Fruit fly (Drosophila melanogaster) whole organism, adult: Measurements from ENCODE around the gene bma.
A peak's percentile ranks its signal among the peaks of the same experiment; 100 is the strongest.

Source experiments
- CG11617 ChIP-seq: fragments of 200-800 bp; sonication (Bioruptor generic); optimal IDR thresholded peaks from 2 replicates; lab custom pipeline; 2017; ENCODE audit warnings: mild to moderate bottlenecking, missing biosample characterization, missing genetic modification reagents, missing genetic modification characterization
- CG12768 ChIP-seq: fragments of 200-800 bp; sonication (Bioruptor generic); optimal IDR thresholded peaks from 2 replicates; lab custom pipeline; 2017; ENCODE audit warnings: missing biosample characterization, missing genetic modification characterization, mild to moderate bottlenecking, moderate library complexity, missing genetic modification reagents
- CG14711 ChIP-seq: fragments of 200-800 bp; sonication (Bioruptor generic); optimal IDR thresholded peaks from 2 replicates; lab custom pipeline; 2018; ENCODE audit warnings: missing biosample characterization, mild to moderate bottlenecking, missing genetic modification characterization, moderate library complexity
- CG1620 ChIP-seq: fragments of 200-800 bp; sonication (Bioruptor generic); optimal IDR thresholded peaks from 2 replicates; lab custom pipeline; 2016; ENCODE audit warnings: missing biosample characterization, missing genetic modification characterization
- CG33017 ChIP-seq: fragments of 200-800 bp; sonication (Bioruptor generic); optimal IDR thresholded peaks from 2 replicates; lab custom pipeline; 2018; ENCODE audit warnings: missing biosample characterization, mild to moderate bottlenecking, missing genetic modification characterization, moderate library complexity
- CG5204 ChIP-seq: fragments of 200-800 bp; sonication (Bioruptor generic); optimal IDR thresholded peaks from 2 replicates; lab custom pipeline; 2016; ENCODE audit warnings: missing biosample characterization, missing genetic modification characterization
- CG7045 ChIP-seq: fragments of 200-800 bp; sonication (Bioruptor generic); optimal IDR thresholded peaks from 2 replicates; lab custom pipeline; 2017; ENCODE audit warnings: missing biosample characterization, mild to moderate bottlenecking, missing genetic modification characterization
- CG7101 ChIP-seq: fragments of 200-800 bp; sonication (Bioruptor generic); optimal IDR thresholded peaks from 2 replicates; lab custom pipeline; 2018; ENCODE audit warnings: missing biosample characterization, mild to moderate bottlenecking, missing genetic modification characterization, moderate library complexity
- Clk ChIP-seq: fragments of 200-800 bp; sonication (Bioruptor generic); optimal IDR thresholded peaks from 2 replicates; lab custom pipeline; 2017; ENCODE audit warnings: missing biosample characterization, missing genetic modification characterization
- Crg-1 ChIP-seq: fragments of 200-800 bp; sonication (Bioruptor generic); optimal IDR thresholded peaks from 2 replicates; lab custom pipeline; 2016; ENCODE audit warnings: missing biosample characterization, missing genetic modification characterization
- Hr96 ChIP-seq: fragments of 200-800 bp; sonication (Bioruptor generic); optimal IDR thresholded peaks from 2 replicates; lab custom pipeline; 2016; ENCODE audit warnings: missing biosample characterization, missing genetic modification characterization
- Mnt ChIP-seq: fragments of 200-800 bp; sonication (Bioruptor generic); optimal IDR thresholded peaks from 2 replicates; lab custom pipeline; 2016; ENCODE audit warnings: missing biosample characterization, mild to moderate bottlenecking, missing genetic modification characterization
- bab1 ChIP-seq: fragments of 200-800 bp; sonication (Bioruptor generic); optimal IDR thresholded peaks from 3 replicates; lab custom pipeline; 2019; ENCODE audit warnings: missing biosample characterization, mild to moderate bottlenecking, missing genetic modification characterization, moderate library complexity
- cic ChIP-seq: fragments of 200-800 bp; sonication (Bioruptor generic); optimal IDR thresholded peaks from 2 replicates; lab custom pipeline; 2017; ENCODE audit warnings: missing biosample characterization, mild to moderate bottlenecking, missing genetic modification characterization, moderate library complexity
- cnc ChIP-seq, 2 experiments: fragments of >200 bp; optimal IDR thresholded peaks; 2 replicates each; lab custom pipeline; 2017
- kay ChIP-seq: fragments of 200-800 bp; sonication (Bioruptor generic); peaks from one replicate; lab custom pipeline; 2016; ENCODE audit warnings: missing biosample characterization, missing genetic modification characterization, borderline replicate concordance
- ovo ChIP-seq: fragments of 200-800 bp; sonication (Bioruptor generic); optimal IDR thresholded peaks from 2 replicates; lab custom pipeline; 2016; ENCODE audit warnings: missing biosample characterization, missing genetic modification characterization
- pad ChIP-seq: fragments of 200-800 bp; sonication (Bioruptor generic); optimal IDR thresholded peaks from 3 replicates; lab custom pipeline; 2017; ENCODE audit warnings: missing biosample characterization, missing genetic modification characterization, mild to moderate bottlenecking, moderate library complexity, missing genetic modification reagents
- tj ChIP-seq: fragments of 200-800 bp; sonication (Bioruptor generic); optimal IDR thresholded peaks from 3 replicates; lab custom pipeline; 2017; ENCODE audit warnings: missing biosample characterization, mild to moderate bottlenecking, missing genetic modification characterization, moderate library complexity
- toe ChIP-seq: fragments of 200-800 bp; sonication (Bioruptor generic); optimal IDR thresholded peaks from 2 replicates; lab custom pipeline; 2016; ENCODE audit warnings: missing biosample characterization, missing genetic modification characterization

The bma gene

dm6 chr3L:9907719-9908170, at the start of gene bma:
Gene bma, plus strand, starts transcription at chr3L:9908120.
- TF ChIP-seq Crg-1 (GFP tag; lab: Kevin White, UChicago) (no peak), pad (peak; percentile 84)

dm6 chr3L:9859624-9860023, 48.3 kb upstream of the bma start, which contains the start of gene CG10809:
Gene CG10809, minus strand, starts transcription at chr3L:9859889.
- TF ChIP-seq toe (GFP tag; lab: Kevin White, UChicago) (peak; percentile 25), Hr96 (no peak), CG7101 (peak; percentile 62), ovo (GFP tag; lab: Kevin White, UChicago) (peak; percentile 3), Clk (GFP tag; lab: Kevin White, UChicago) (no peak), CG11617 (peak; percentile 33), Mnt (GFP tag; lab: Kevin White, UChicago) (peak; percentile 54), bab1 (GFP tag; lab: Kevin White, UChicago) (peak; percentile 40), CG33017 (tag; lab: Kevin White, UChicago) (no peak), cnc (optimal IDR thresholded peaks at IDR 0.05; lab: Kevin White, UChicago) (no peak), CG12768 (GFP tag; lab: Kevin White, UChicago) (no peak), CG5204 (GFP tag; lab: Kevin White, UChicago) (no peak), cic (GFP tag; lab: Kevin White, UChicago) (peak; percentile 34), kay (GFP tag; lab: Kevin White, UChicago) (no peak), CG7045 (GFP tag; lab: Kevin White, UChicago) (peak; percentile 7), pad (peak; percentile 15), tj (no peak), CG1620 (GFP tag; lab: Kevin White, UChicago) (peak; percentile 17), Crg-1 (GFP tag; lab: Kevin White, UChicago) (no peak), CG14711 (tag; lab: Kevin White, UChicago) (peak; percentile 31)

dm6 chr3L:9863656-9864055, 44.3 kb upstream of the bma start:
- peak; percentile 47 for TF ChIP-seq CG12768 (GFP tag; lab: Kevin White, UChicago)
- peak; percentile 90 for TF ChIP-seq kay (GFP tag; lab: Kevin White, UChicago)
- TF ChIP-seq bab1 (GFP tag; lab: Kevin White, UChicago), result no peak

dm6 chr3L:9864275-9865052, 43.5 kb upstream of the bma start, which contains the start of the genes iPLA2-VIA and Ciz1:
Gene iPLA2-VIA, minus strand, starts transcription at chr3L:9864349.
Gene Ciz1, plus strand, starts transcription at chr3L:9864639.
- TF ChIP-seq cic (GFP tag; lab: Kevin White, UChicago), result no peak
- TF ChIP-seq Clk (GFP tag; lab: Kevin White, UChicago), result no peak
- peak; percentile 65 for TF ChIP-seq toe (GFP tag; lab: Kevin White, UChicago)
- TF ChIP-seq CG1620 (GFP tag; lab: Kevin White, UChicago), result peak; percentile 36
- TF ChIP-seq CG7101, result peak; percentile 32
- TF ChIP-seq Crg-1 (GFP tag; lab: Kevin White, UChicago), result no peak
- peak; percentile 51 for TF ChIP-seq kay (GFP tag; lab: Kevin White, UChicago)
- peak; percentile 34 for TF ChIP-seq bab1 (GFP tag; lab: Kevin White, UChicago)
- TF ChIP-seq CG14711 (tag; lab: Kevin White, UChicago), result peak; percentile 5
- TF ChIP-seq tj, result peak; percentile 12
- TF ChIP-seq ovo (GFP tag; lab: Kevin White, UChicago), result no peak
- peak; percentile 18 for TF ChIP-seq CG11617
- TF ChIP-seq pad, result peak; percentile 19
- peak; percentile 36 for TF ChIP-seq Mnt (GFP tag; lab: Kevin White, UChicago)

- TF ChIP-seq CG5204 (GFP tag; lab: Kevin White, UChicago), result no peak
- TF ChIP-seq CG1620 (GFP tag; lab: Kevin White, UChicago), result no peak
- TF ChIP-seq Clk (GFP tag; lab: Kevin White, UChicago), result no peak
- no peak for TF ChIP-seq CG7045 (GFP tag; lab: Kevin White, UChicago)
- TF ChIP-seq kay (GFP tag; lab: Kevin White, UChicago), result no peak
- TF ChIP-seq Mnt (GFP tag; lab: Kevin White, UChicago), result no peak
- TF ChIP-seq toe (GFP tag; lab: Kevin White, UChicago), result no peak
- TF ChIP-seq cnc (optimal IDR thresholded peaks at IDR 0.05; lab: Kevin White, UChicago), result no peak
- TF ChIP-seq bab1 (GFP tag; lab: Kevin White, UChicago), result no peak
These were observed 42.9 kb upstream of the bma start for dm6 chr3L:9865053-9865442.

- TF ChIP-seq CG14711 (tag; lab: Kevin White, UChicago) (no peak), CG7045 (GFP tag; lab: Kevin White, UChicago) (no peak), ovo (GFP tag; lab: Kevin White, UChicago) (no peak)
These were observed 35.9 kb upstream of the bma start for dm6 chr3L:9872035-9872434.

dm6 chr3L:9878685-9879084, 29.2 kb upstream of the bma start, which contains the start of gene CG34382:
Gene CG34382, plus strand, starts transcription at chr3L:9878985.
- TF ChIP-seq CG33017 (tag; lab: Kevin White, UChicago), result no peak
